Fruit fly (Drosophila melanogaster): ENCODE data around the gene PpD3.
A peak's percentile ranks its signal among the peaks of the same experiment; 100 is the strongest.

Gene PpD3

dm6 chr3R:9740713-9741112 lies 7.0 kb upstream of the PpD3 start, which contains the start of gene Pnn:
TSS of gene Pnn (plus strand) at chr3R:9740899.
- no peak for TF ChIP-seq CG8478 (optimal IDR thresholded peaks at IDR 0.05)
- no peak for TF ChIP-seq CTCF (optimal IDR thresholded peaks at IDR 0.05)

dm6 chr3R:9743217-9743616 lies 4.5 kb upstream of the PpD3 start, which contains the start of gene CG31415:
TSS of gene CG31415 (plus strand) at chr3R:9743517.
- TF ChIP-seq CTCF (optimal IDR thresholded peaks at IDR 0.05) (no peak), CG8478 (optimal IDR thresholded peaks at IDR 0.05) (no peak)

- no peak for TF ChIP-seq CG8478 (optimal IDR thresholded peaks at IDR 0.05)
- TF ChIP-seq CTCF (optimal IDR thresholded peaks at IDR 0.05), result no peak
Measured at dm6 chr3R:9743995-9744394, 3.7 kb upstream of the PpD3 start.

DNA sequence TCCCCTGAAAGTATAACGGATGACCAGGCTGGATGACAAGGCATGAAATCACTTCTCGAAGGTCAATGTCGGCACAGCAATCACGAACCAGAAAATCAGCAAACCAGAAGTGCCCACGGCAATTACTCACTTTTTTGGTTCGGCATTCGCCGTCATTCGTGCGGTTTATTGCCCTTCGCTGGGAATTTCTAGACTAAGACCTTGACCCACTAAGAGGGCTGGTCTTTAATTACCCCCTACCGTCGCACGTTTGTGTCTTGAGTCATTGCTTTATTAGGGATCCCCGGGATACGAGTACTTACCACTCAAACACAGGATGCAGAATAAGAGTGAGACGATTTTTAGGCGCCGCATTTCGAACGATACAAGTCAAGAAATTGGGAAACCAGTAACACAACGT lies 2.2 kb upstream of the PpD3 start:
- no peak for TF ChIP-seq CTCF (optimal IDR thresholded peaks at IDR 0.05)
- TF ChIP-seq CG8478 (optimal IDR thresholded peaks at IDR 0.05), result no peak

DNA sequence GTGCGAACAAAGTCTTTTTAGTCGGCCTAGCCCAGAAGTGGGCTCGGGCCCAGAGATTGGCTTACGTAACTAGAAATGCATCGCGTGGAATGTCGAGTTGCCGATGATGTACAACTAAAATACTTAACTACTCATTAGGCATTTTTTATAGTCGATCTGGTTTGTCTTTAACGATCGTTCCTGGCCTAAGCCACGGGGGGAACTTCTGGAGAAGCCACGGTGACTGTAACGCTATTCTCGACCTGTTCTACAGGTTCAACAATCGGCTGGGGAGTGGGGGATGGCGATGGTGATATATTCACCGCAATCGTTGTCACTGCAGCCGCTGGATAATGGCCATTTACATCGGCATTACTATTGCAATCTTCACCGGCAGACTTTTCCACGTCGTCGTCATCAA lies 1.4 kb upstream of the PpD3 start, which contains the start of gene CG34409:
TSS of gene CG34409 (minus strand) at position 101 of the 400 bp plus-strand sequence.
- TF ChIP-seq CTCF (optimal IDR thresholded peaks at IDR 0.05), result no peak

DNA sequence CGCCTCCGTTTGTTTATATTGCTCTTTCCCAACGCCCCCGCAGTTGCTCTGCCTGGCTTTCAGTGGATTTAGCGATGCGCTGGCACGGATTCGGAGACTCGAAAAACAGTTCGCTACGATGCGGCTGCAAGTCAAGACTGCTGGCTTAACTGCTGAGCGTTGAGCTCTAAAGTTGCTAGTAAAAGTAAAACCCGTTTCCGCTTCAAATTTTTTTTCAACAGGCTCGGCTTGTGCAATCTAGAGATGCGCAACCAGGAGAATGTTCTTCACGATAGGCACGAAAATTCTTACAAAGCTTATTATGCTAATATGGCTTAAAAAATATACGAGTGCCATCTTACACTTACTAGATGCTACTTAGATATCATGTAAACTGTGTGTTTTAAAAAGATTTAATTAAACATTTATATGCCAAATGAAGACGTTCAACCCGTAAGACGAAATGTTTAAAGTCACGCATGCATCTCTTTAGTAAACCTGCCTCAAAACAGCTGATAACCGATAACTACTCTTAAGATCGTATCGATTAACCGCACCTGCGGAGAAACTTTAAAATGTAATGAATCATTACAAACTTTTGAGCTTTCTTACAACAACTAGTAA lies 302 bp upstream of the PpD3 start, which contains the start of gene CG12948:
TSS of gene CG12948 (minus strand) at position 473 of the 603 bp plus-strand sequence.
- TF ChIP-seq CG8478 (optimal IDR thresholded peaks at IDR 0.05) (no peak), CTCF (optimal IDR thresholded peaks at IDR 0.05) (no peak)

DNA sequence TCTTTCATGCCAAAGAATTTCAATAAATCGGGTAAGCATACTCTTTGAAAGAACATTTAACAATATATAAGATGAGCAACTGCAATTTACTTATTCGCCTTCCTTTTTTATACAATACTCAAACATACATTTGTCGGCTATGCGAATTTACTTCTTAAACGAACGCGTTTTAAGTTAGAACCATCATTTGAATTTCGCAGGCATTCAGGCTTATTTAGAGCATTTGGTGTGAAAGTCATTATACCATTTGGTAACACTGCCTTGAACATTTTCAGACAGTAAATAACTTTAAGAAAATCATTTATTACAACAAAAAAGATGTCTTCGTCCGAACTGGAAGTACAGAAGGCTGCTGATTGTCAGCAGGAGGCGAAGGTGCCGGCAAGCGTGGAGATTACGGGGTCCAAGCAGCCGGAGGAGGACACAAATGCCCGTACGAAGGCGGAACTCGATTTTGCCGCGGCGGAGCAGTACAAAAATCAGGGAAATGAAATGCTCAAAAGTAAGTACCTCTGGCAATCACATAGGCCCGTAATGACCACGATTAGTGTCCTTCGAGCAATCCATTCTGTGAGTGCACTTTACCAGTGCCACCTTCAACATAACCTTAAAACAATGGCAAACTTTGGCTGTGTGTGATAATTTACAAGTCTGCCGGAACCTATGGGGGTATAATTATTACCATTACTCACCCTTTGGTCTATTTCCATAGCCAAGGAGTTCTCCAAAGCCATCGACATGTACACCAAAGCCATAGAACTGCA lies 407 bp downstream of the PpD3 start:
- TF ChIP-seq CTCF (optimal IDR thresholded peaks at IDR 0.05) (no peak), CG8478 (optimal IDR thresholded peaks at IDR 0.05) (no peak)

DNA sequence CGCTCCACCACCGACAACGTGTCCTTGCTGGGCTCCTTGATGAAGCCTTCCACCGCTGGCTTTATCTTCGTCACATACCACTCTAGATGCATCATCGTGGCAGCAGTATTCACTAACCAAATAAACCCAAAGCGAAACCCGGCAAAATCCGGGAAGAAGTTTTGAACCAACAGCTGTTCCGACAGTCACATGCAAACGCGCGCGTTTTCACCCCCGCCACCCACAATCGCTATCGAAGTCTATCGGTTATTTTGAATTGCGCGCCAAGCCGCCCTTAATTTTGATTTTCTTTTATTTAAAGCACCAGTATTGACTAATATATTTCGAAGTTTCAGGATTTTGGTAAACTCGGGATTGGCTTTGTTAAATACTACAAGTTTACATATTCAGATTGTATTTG lies 6.8 kb downstream of the PpD3 start, which contains the start of gene Tti1:
TSS of gene Tti1 (minus strand) at position 200 of the 400 bp plus-strand sequence.
- TF ChIP-seq CTCF (optimal IDR thresholded peaks at IDR 0.05), result no peak
- TF ChIP-seq CG8478 (optimal IDR thresholded peaks at IDR 0.05), result no peak

- TF ChIP-seq CG8478 (optimal IDR thresholded peaks at IDR 0.05) (no peak), CTCF (optimal IDR thresholded peaks at IDR 0.05) (no peak)
Measured at dm6 chr3R:9756187-9756586, 8.5 kb downstream of the PpD3 start, which contains the start of the genes Alg12 and Rpt3R. TSS of gene Alg12 (plus strand) at chr3R:9756491. TSS of gene Rpt3R (minus strand) at chr3R:9756510.

DNA sequence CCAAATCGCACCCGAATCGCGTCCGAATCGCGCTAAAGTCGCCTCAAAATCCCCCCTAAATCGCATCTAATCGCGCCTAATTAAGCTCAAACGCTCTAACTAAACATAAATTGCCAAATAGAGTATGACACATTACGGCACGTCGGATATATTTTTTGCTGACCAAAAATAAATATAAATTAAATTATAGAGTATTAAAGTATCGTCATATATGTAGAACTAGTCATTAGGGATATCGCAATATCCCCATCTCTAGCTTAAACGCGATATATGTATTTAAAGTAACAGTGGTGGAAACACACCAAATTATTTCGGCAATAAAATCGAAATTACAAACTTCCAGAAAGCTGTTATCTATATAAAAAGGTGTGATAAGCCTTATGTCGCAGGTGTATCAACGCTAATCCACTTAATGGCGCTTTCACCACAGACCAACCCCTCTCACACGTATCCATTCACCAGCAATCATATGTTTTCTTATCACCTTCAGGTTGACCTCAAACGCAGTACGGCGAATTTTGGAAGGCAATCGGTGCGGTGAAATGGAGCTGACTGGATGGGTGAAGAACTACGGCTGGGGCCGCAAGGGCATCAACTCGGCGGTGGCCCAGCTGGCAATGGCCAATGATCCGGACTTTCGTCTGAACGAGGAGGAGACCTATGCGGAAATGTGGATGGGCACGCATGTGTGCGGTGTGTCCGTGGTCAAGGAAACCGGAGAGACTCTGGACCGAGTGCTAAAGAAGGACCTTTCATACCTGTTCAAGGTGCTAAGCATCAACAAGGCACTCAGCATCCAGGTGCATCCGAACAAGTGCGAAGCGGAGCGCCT lies 11.9 kb downstream of the PpD3 start, which contains the start of gene Mpi:
TSS of gene Mpi (plus strand) at position 263 of the 832 bp plus-strand sequence.
- TF ChIP-seq CTCF (optimal IDR thresholded peaks at IDR 0.05), result no peak
- TF ChIP-seq CG8478 (optimal IDR thresholded peaks at IDR 0.05), result no peak

DNA sequence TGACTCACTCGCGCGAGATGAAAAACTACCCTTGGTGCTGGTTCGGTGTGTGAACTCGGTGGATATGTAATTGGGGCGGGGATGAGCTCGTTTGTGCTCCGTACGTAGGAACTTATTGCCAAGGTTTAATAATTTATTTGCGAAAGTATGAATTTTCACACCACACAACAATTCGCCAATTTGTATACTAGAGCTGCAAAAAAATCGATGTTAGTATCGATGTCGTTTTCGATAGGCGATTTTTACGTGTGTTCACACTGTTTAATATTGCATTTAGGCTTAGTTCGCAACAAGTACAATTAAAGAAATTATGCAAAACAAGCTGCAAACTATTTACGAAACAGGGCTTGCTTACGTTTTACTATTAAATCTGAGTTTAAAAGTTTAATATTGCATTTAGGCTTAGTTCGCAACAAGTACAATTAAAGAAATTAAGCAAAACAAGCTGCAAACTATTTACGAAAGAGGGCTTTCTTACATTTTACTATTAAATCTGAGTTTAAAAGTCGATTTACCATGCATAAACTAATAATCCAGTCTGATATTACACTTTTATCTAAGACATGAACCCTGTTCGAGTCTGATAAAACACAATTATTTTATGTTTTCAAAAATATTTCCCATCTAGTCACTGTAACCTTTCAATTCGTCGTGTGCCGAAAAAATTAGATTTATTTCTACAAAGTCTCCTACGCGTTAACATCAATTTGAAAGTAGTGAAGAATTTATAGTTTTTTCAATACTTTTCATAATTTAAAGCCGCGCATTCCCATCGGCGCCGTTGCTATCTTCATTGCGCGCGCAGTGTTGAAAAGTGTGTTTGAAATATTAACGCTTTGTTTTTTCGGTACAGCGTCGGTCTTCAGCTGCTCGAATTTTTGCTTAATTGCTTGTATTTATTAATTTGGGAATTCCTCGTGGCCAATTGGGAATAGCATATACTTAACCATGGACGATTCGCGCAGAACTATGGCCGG lies 15.6 kb downstream of the PpD3 start, which contains the start of the genes Snap24 and CG8478:
TSS of gene Snap24 (minus strand) at position 196 of the 977 bp plus-strand sequence.
TSS of gene CG8478 (plus strand) at position 696 of the 977 bp plus-strand sequence.
- no peak for TF ChIP-seq CG8478 (optimal IDR thresholded peaks at IDR 0.05)
- no peak for TF ChIP-seq CTCF (optimal IDR thresholded peaks at IDR 0.05)

dm6 chr3R:9767620-9768592 lies 20.2 kb downstream of the PpD3 start, which contains the start of gene Naa80:
TSS of gene Naa80 (plus strand) at chr3R:9767834.
- TF ChIP-seq CTCF (optimal IDR thresholded peaks at IDR 0.05) (peak in 1 of 2 experiments; percentile 16), CG8478 (optimal IDR thresholded peaks at IDR 0.05) (no peak)

Data from S2 (cell line).